Worm (Caenorhabditis elegans) whole organism, L4 larva: Measurements from ENCODE around the gene clec-194.

Experiments used
- ama-1 ChIP-seq: fragments of 150-350 bp; optimal IDR thresholded peaks from 2 replicates; lab custom pipeline; 2014; ENCODE audit warnings: inconsistent platforms, mixed read lengths
- pqm-1 ChIP-seq: sonication (generic microtip); optimal IDR thresholded peaks from 2 replicates; lab custom pipeline; 2017; ENCODE audit warnings: missing biosample characterization, missing genetic modification characterization
- unc-62 ChIP-seq, 3 experiments: fragments of 150-350 bp in 1 of 3; sonication (generic microtip); optimal IDR thresholded peaks in 2 of 3; peaks in 1 of 3; 1 replicate in 1 of 3; 2 replicates in 2 of 3; lab custom pipeline; 2014 to 2017; ENCODE audit warnings: missing biosample characterization in 3 of 3, missing genetic modification characterization in 3 of 3, missing genetic modification reagents in 3 of 3, missing genotype in 1 of 3
- zfp-3 ChIP-seq: fragments of 200-800 bp; sonication (Bioruptor generic); conservative IDR thresholded peaks from 2 replicates; pipeline ENCODE4 v1.3.6; 2022; ENCODE audit warnings: missing genetic modification reagents, missing genetic modification characterization, missing compliant biosample characterization

DNA sequence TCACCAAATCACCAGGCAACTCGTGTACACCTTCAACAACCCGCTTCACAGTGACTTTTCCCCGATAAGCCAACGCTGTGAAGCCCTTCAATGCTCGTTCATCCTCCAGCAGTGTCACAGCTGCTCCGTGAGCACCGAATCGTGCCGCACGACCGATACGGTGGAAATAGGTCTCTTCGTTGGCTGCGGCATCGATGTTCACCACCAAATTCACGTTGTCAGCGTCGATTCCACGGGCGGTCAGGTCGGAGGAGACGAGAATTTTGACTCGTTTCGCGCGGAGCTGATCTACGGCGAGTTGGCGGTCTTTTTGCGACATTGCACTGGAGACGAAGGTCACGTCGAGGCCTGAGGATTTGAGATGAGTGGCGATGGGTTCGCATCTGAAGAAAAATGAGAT lies 29.2 kb downstream of the clec-194 start:
- TF ChIP-seq ama-1 (lab: Kevin White, UChicago) = no peak
- no peak for TF ChIP-seq unc-62 (GFP tag; optimal IDR thresholded peaks at IDR 0.05 in 1 of 2; lab: Kevin White, UChicago)
- no peak for TF ChIP-seq unc-62 (tag; optimal IDR thresholded peaks at IDR 0.05; lab: Kevin White, UChicago)
- TF ChIP-seq zfp-3 (GFP tag; lab: Robert Waterston, UW) = no peak
- no peak for TF ChIP-seq pqm-1 (tag; lab: Kevin White, UChicago)
